Worm (Caenorhabditis elegans) whole organism, L4 larva: ENCODE measurements around the gene anmt-1.

Experiments
- aly-2 ChIP-seq: sonication (generic microtip); optimal IDR thresholded peaks from 2 replicates; lab custom pipeline; 2018; ENCODE audit warnings: missing biosample characterization, missing genetic modification characterization
- duxl-1 ChIP-seq: sonication (generic microtip); optimal IDR thresholded peaks from 2 replicates; lab custom pipeline; 2016; ENCODE audit warnings: mild to moderate bottlenecking, missing genetic modification characterization, moderate library complexity, missing compliant biosample characterization; ENCODE audit not compliant: poor library complexity
- fkh-10 ChIP-seq: fragments of 150-350 bp; optimal IDR thresholded peaks from 2 replicates; lab custom pipeline; 2014; ENCODE audit warnings: missing biosample characterization, missing genetic modification reagents, missing genetic modification characterization
- jun-1 ChIP-seq: fragments of 150-350 bp; optimal IDR thresholded peaks from 2 replicates; lab custom pipeline; 2014; ENCODE audit warnings: missing biosample characterization, missing genetic modification reagents, missing genetic modification characterization
- lin-13 ChIP-seq: fragments of 150-350 bp; optimal IDR thresholded peaks from 2 replicates; lab custom pipeline; 2014; ENCODE audit warnings: missing biosample characterization, missing genetic modification reagents, missing genetic modification characterization
- lir-3 ChIP-seq: sonication (generic microtip); optimal IDR thresholded peaks from 2 replicates; lab custom pipeline; 2016; ENCODE audit warnings: mild to moderate bottlenecking, missing genetic modification characterization, missing compliant biosample characterization
- madf-9 ChIP-seq: fragments of 200-800 bp; sonication (Bioruptor generic); conservative IDR thresholded peaks from 2 replicates; pipeline ENCODE4 v1.3.6; 2022; ENCODE audit warnings: missing genetic modification reagents, missing genetic modification characterization, missing compliant biosample characterization
- nhr-111 ChIP-seq: fragments of 200-800 bp; sonication (Bioruptor generic); optimal IDR thresholded peaks from 2 replicates; lab custom pipeline; 2018; ENCODE audit warnings: mild to moderate bottlenecking, missing genetic modification characterization, missing compliant biosample characterization
- pqm-1 ChIP-seq: sonication (generic microtip); optimal IDR thresholded peaks from 2 replicates; lab custom pipeline; 2017; ENCODE audit warnings: missing biosample characterization, missing genetic modification characterization
- spr-1 ChIP-seq: sonication (generic microtip); optimal IDR thresholded peaks from 2 replicates; lab custom pipeline; 2016; ENCODE audit warnings: mild to moderate bottlenecking, missing genetic modification characterization, missing compliant biosample characterization
- zag-1 ChIP-seq: fragments of 150-350 bp; optimal IDR thresholded peaks from 2 replicates; lab custom pipeline; 2014; ENCODE audit warnings: missing biosample characterization, missing genetic modification characterization
- ztf-11 ChIP-seq: fragments of 150-350 bp; optimal IDR thresholded peaks from 2 replicates; lab custom pipeline; 2014; ENCODE audit warnings: missing biosample characterization, missing genetic modification characterization

DNA sequence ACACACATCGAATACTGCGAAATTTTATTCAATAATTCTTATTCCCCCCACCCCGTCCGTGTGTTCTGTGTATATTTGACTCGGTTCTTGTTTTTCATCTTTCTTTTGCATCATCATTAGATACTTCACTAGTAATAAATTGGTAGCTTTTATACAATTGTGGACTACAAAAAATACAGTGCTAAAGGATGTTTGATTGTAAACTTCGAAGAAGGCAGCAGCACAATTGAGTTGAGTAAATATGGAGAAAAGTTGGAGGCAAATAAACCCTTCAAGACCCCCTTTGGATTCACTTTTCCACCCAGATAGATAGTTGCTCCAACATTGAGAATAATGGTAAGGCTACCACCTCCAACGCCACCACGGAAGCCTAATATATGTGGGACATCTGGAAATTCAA lies 8.7 kb downstream of the anmt-1 start, which contains the start of gene B0303.7:
- TF ChIP-seq pqm-1 (tag; lab: Kevin White, UChicago) = no peak
- TF ChIP-seq lin-13 = no peak
- TF ChIP-seq madf-9 (GFP tag; lab: Robert Waterston, UW) = no peak
- TF ChIP-seq spr-1 = no peak
- TF ChIP-seq nhr-111 (GFP tag; lab: Kevin White, UChicago) = no peak
- TF ChIP-seq zag-1 = no peak
- no peak for TF ChIP-seq jun-1
- TF ChIP-seq duxl-1 (tag; lab: Kevin White, UChicago) = no peak
- TF ChIP-seq aly-2 = no peak
- TF ChIP-seq lir-3 (tag; lab: Kevin White, UChicago) = no peak
- TF ChIP-seq ztf-11 (tag; lab: Kevin White, UChicago) = no peak
- no peak for TF ChIP-seq fkh-10 (GFP tag; lab: Kevin White, UChicago)
